Worm (Caenorhabditis elegans) whole organism, L1 larva: ENCODE results near the gene rom-2.

Experiments
- C04F5.9 ChIP-seq: sonication (generic microtip); optimal IDR thresholded peaks from 2 replicates; lab custom pipeline; 2016; ENCODE audit warnings: missing genetic modification characterization, missing compliant biosample characterization
- C16A3.4 ChIP-seq: fragments of 150-350 bp; optimal IDR thresholded peaks from 2 replicates; lab custom pipeline; 2014; ENCODE audit warnings: missing biosample characterization, missing genetic modification characterization
- C34B4.2 ChIP-seq: sonication (generic microtip); optimal IDR thresholded peaks from 2 replicates; lab custom pipeline; 2017; ENCODE audit warnings: mild to moderate bottlenecking, missing genetic modification characterization, missing compliant biosample characterization
- Y116A8C.19 ChIP-seq: sonication (generic microtip); optimal IDR thresholded peaks from 2 replicates; lab custom pipeline; 2016; ENCODE audit warnings: missing compliant biosample characterization, missing genetic modification characterization, borderline replicate concordance
- aha-1 ChIP-seq: fragments of 150-350 bp; optimal IDR thresholded peaks from 2 replicates; lab custom pipeline; 2014; ENCODE audit warnings: missing biosample characterization, missing genetic modification characterization
- ama-1 ChIP-seq: fragments of 150-350 bp; optimal IDR thresholded peaks from 2 replicates; lab custom pipeline; 2014
- blmp-1 ChIP-seq: fragments of 150-350 bp; optimal IDR thresholded peaks from 2 replicates; lab custom pipeline; 2014; ENCODE audit warnings: missing biosample characterization, missing genetic modification characterization
- ceh-63 ChIP-seq: fragments of 200-800 bp; sonication (Bioruptor generic); optimal IDR thresholded peaks from 2 replicates; lab custom pipeline; 2018; ENCODE audit warnings: mild to moderate bottlenecking, missing genetic modification characterization, missing compliant biosample characterization
- ceh-88 ChIP-seq: fragments of 200-800 bp; sonication (Bioruptor generic); IDR thresholded peaks from 2 replicates; pipeline ENCODE4 v1.3.6; 2022; ENCODE audit warnings: missing genetic modification characterization, missing compliant biosample characterization
- ces-1 ChIP-seq: fragments of 150-350 bp; optimal IDR thresholded peaks from 2 replicates; lab custom pipeline; 2014; ENCODE audit warnings: missing biosample characterization, missing genetic modification reagents, missing genetic modification characterization
- dpl-1 ChIP-seq, 3 experiments: fragments of 150-350 bp in 2 of 3; sonication (generic microtip) in 1 of 3; optimal IDR thresholded peaks; 2 replicates each; lab custom pipeline; 2014 to 2017; ENCODE audit warnings: missing biosample characterization in 3 of 3, missing genetic modification characterization in 3 of 3, missing genetic modification reagents in 3 of 3
- dsc-1 ChIP-seq: sonication (generic microtip); optimal IDR thresholded peaks from 2 replicates; lab custom pipeline; 2016; ENCODE audit warnings: mild to moderate bottlenecking, missing genetic modification characterization, missing compliant biosample characterization
- egl-13 ChIP-seq: sonication (generic microtip); optimal IDR thresholded peaks from 2 replicates; lab custom pipeline; 2016; ENCODE audit warnings: missing genotype, missing genetic modification reagents, missing genetic modification characterization, missing compliant biosample characterization
- egl-27 ChIP-seq, 2 experiments: fragments of 150-350 bp in 1 of 2; sonication (generic microtip); optimal IDR thresholded peaks; 3 replicates each; lab custom pipeline; 2017 to 2018; ENCODE audit warnings: missing biosample characterization in 2 of 2, missing genetic modification characterization in 2 of 2, missing genetic modification reagents in 2 of 2
- elt-3 ChIP-seq, 6 experiments: fragments of 150-350 bp in 1 of 6; sonication (generic microtip); optimal IDR thresholded peaks; 2 replicates each; lab custom pipeline; 2017 to 2018; ENCODE audit warnings: missing biosample characterization in 6 of 6, missing genetic modification characterization in 6 of 6, inconsistent platforms in 1 of 6
- fkh-10 ChIP-seq: sonication (generic microtip); optimal IDR thresholded peaks from 2 replicates; lab custom pipeline; 2017; ENCODE audit warnings: missing biosample characterization, missing genetic modification reagents, missing genetic modification characterization
- fkh-8 ChIP-seq: sonication (generic microtip); optimal IDR thresholded peaks from 2 replicates; lab custom pipeline; 2016; ENCODE audit warnings: mild to moderate bottlenecking, missing genetic modification characterization, missing compliant biosample characterization
- hlh-17 ChIP-seq: fragments of 200-800 bp; sonication (Bioruptor generic); optimal IDR thresholded peaks from 2 replicates; lab custom pipeline; 2018; ENCODE audit warnings: missing genetic modification characterization, mild to moderate bottlenecking, missing compliant biosample characterization, moderate library complexity, borderline replicate concordance
- hlh-4 ChIP-seq: sonication (generic microtip); optimal IDR thresholded peaks from 2 replicates; lab custom pipeline; 2016; ENCODE audit warnings: mild to moderate bottlenecking, missing genetic modification characterization, missing compliant biosample characterization
- isw-1 ChIP-seq: fragments of 200-800 bp; sonication (Bioruptor generic); IDR thresholded peaks from 2 replicates; pipeline ENCODE4 v1.3.6; 2022; ENCODE audit warnings: missing genetic modification characterization, missing compliant biosample characterization
- jun-1 ChIP-seq: fragments of 150-350 bp; optimal IDR thresholded peaks from 2 replicates; lab custom pipeline; 2014; ENCODE audit warnings: missing biosample characterization, missing genetic modification reagents, missing genetic modification characterization
- lin-13 ChIP-seq: fragments of 150-350 bp; optimal IDR thresholded peaks from 2 replicates; lab custom pipeline; 2014; ENCODE audit warnings: missing biosample characterization, missing genetic modification reagents, missing genetic modification characterization
- lin-14 ChIP-seq: fragments of 200-800 bp; sonication (Bioruptor generic); optimal IDR thresholded peaks from 2 replicates; lab custom pipeline; 2018; ENCODE audit warnings: mild to moderate bottlenecking, missing genetic modification characterization, moderate library complexity, missing compliant biosample characterization
- lin-39 ChIP-seq: fragments of 150-350 bp; optimal IDR thresholded peaks from 2 replicates; lab custom pipeline; 2014; ENCODE audit warnings: missing biosample characterization, missing genetic modification reagents, missing genetic modification characterization
- mdl-1 ChIP-seq, 2 experiments: fragments of 150-350 bp; optimal IDR thresholded peaks; 2 replicates each; lab custom pipeline; 2014 to 2017; ENCODE audit warnings: missing biosample characterization in 2 of 2, missing genetic modification characterization in 2 of 2, inconsistent platforms in 1 of 2
- mep-1 ChIP-seq: fragments of 150-350 bp; optimal IDR thresholded peaks from 2 replicates; lab custom pipeline; 2014; ENCODE audit warnings: missing biosample characterization, missing genetic modification characterization
- nhr-12 ChIP-seq: sonication (generic microtip); optimal IDR thresholded peaks from 2 replicates; lab custom pipeline; 2017; ENCODE audit warnings: missing biosample characterization, missing genetic modification characterization
- nhr-19 ChIP-seq: fragments of 200-800 bp; sonication (Bioruptor generic); conservative IDR thresholded peaks from 2 replicates; pipeline ENCODE4 v1.3.6; 2022; ENCODE audit warnings: missing genetic modification characterization, missing compliant biosample characterization
- nhr-20 ChIP-seq: sonication (generic microtip); optimal IDR thresholded peaks from 2 replicates; lab custom pipeline; 2016; ENCODE audit warnings: mild to moderate bottlenecking, missing genetic modification characterization, missing compliant biosample characterization
- nhr-237 ChIP-seq: fragments of 150-350 bp; optimal IDR thresholded peaks from 2 replicates; lab custom pipeline; 2014; ENCODE audit warnings: missing biosample characterization, missing genetic modification characterization
- nhr-47 ChIP-seq: sonication (generic microtip); optimal IDR thresholded peaks from 2 replicates; lab custom pipeline; 2016; ENCODE audit warnings: mild to moderate bottlenecking, missing genetic modification characterization, moderate library complexity, missing compliant biosample characterization
- nhr-71 ChIP-seq: sonication (generic microtip); optimal IDR thresholded peaks from 2 replicates; lab custom pipeline; 2016; ENCODE audit warnings: mild to moderate bottlenecking, missing genetic modification characterization, moderate library complexity, missing compliant biosample characterization
- nhr-85 ChIP-seq: sonication (generic microtip); peaks from one replicate; lab custom pipeline; 2016; ENCODE audit warnings: missing genetic modification characterization, inconsistent platforms, missing compliant biosample characterization
- nhr-90 ChIP-seq: sonication (generic microtip); optimal IDR thresholded peaks from 2 replicates; lab custom pipeline; 2016; ENCODE audit warnings: mild to moderate bottlenecking, missing genetic modification characterization, missing compliant biosample characterization; ENCODE audit not compliant: poor library complexity
- pag-3 ChIP-seq: sonication (generic microtip); optimal IDR thresholded peaks from 2 replicates; lab custom pipeline; 2017; ENCODE audit warnings: missing genetic modification characterization, mild to moderate bottlenecking, missing compliant biosample characterization, antibody characterized with exemption, borderline replicate concordance; ENCODE audit not compliant: insufficient read depth
- pax-3 ChIP-seq: fragments of 200-800 bp; sonication (Bioruptor generic); optimal IDR thresholded peaks from 2 replicates; lab custom pipeline; 2018; ENCODE audit warnings: mild to moderate bottlenecking, missing genetic modification characterization, moderate library complexity, missing compliant biosample characterization
- snu-23 ChIP-seq: sonication (generic microtip); optimal IDR thresholded peaks from 2 replicates; lab custom pipeline; 2016; ENCODE audit warnings: missing genetic modification characterization, missing compliant biosample characterization
- sox-4 ChIP-seq: sonication (generic microtip); optimal IDR thresholded peaks from 2 replicates; lab custom pipeline; 2016; ENCODE audit warnings: missing genetic modification characterization, missing compliant biosample characterization
- sptf-1 ChIP-seq: fragments of 150-350 bp; optimal IDR thresholded peaks from 2 replicates; lab custom pipeline; 2014; ENCODE audit warnings: missing biosample characterization, missing genetic modification characterization
- swsn-7 ChIP-seq: sonication (generic microtip); optimal IDR thresholded peaks from 2 replicates; lab custom pipeline; 2016; ENCODE audit warnings: missing genetic modification characterization, missing compliant biosample characterization
- tbx-2 ChIP-seq: sonication (generic microtip); optimal IDR thresholded peaks from 2 replicates; lab custom pipeline; 2016; ENCODE audit warnings: missing genetic modification characterization, missing compliant biosample characterization
- tlp-1 ChIP-seq: fragments of 150-350 bp; optimal IDR thresholded peaks from 2 replicates; lab custom pipeline; 2014; ENCODE audit warnings: missing biosample characterization, missing genetic modification characterization
- unc-130 ChIP-seq: fragments of 150-350 bp; optimal IDR thresholded peaks from 2 replicates; lab custom pipeline; 2017; ENCODE audit warnings: missing biosample characterization, missing genetic modification characterization, inconsistent platforms
- unc-62 ChIP-seq: fragments of 150-350 bp; optimal IDR thresholded peaks from 2 replicates; lab custom pipeline; 2014; ENCODE audit warnings: missing biosample characterization, missing genetic modification reagents, missing genetic modification characterization
- unc-98 ChIP-seq: fragments of 200-800 bp; sonication (Bioruptor generic); IDR thresholded peaks from 2 replicates; pipeline ENCODE4 v1.3.6; 2022; ENCODE audit warnings: missing genetic modification characterization, missing compliant biosample characterization
- xbp-1 ChIP-seq: sonication (generic microtip); optimal IDR thresholded peaks from 2 replicates; lab custom pipeline; 2016; ENCODE audit warnings: missing genetic modification characterization, missing compliant biosample characterization
- ztf-4 ChIP-seq: fragments of 150-350 bp; optimal IDR thresholded peaks from 2 replicates; lab custom pipeline; 2014; ENCODE audit warnings: missing biosample characterization, missing genetic modification characterization

The rom-2 gene

DNA sequence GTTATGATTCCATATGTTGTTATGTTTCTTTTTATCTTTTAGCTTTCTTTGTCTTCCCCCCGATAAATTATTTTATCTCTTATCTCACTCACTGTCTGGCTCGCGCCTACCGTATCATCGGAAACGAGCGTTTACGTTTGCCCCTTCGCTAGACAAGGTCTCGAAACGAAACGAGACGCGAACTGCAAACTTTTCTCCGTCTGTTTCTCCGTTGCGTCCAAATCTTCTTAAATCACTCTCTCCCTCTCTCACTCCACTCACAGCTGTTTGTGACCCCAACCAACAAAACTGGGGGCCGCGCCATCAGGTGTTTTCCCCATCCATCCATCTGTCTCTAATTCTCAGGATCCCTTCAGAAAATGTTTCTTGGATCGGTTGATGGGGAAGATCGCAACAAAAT is 24.7 kb upstream of the rom-2 start (continued):
- TF ChIP-seq blmp-1 (tag; lab: Kevin White, UChicago) = peak; percentile 74
- peak; percentile 20 for TF ChIP-seq xbp-1 (tag; lab: Kevin White, UChicago)
- TF ChIP-seq nhr-85 (tag; lab: Kevin White, UChicago) = peak; percentile 81
- TF ChIP-seq mdl-1 (tag; optimal IDR thresholded peaks at IDR 0.05; lab: Kevin White, UChicago) = peak in 1 of 2 experiments; percentile 46
- TF ChIP-seq tlp-1 (tag; lab: Kevin White, UChicago) = no peak
- TF ChIP-seq pax-3 (tag; lab: Kevin White, UChicago) = no peak
- peak; percentile 80 for TF ChIP-seq lin-14 (GFP tag; lab: Kevin White, UChicago)
- TF ChIP-seq pag-3 (tag; lab: Kevin White, UChicago) = no peak
- peak; percentile 32 for TF ChIP-seq swsn-7 (tag; lab: Kevin White, UChicago)
- no peak for TF ChIP-seq ceh-88 (GFP tag; lab: Robert Waterston, UW)
- peak; percentile 69 for TF ChIP-seq snu-23 (GFP tag; lab: Kevin White, UChicago)
- no peak for TF ChIP-seq hlh-17 (GFP tag; lab: Kevin White, UChicago)
- peak; percentile 30 for TF ChIP-seq nhr-47
- TF ChIP-seq C34B4.2 = no peak

- TF ChIP-seq nhr-12 (no peak), xbp-1 (tag; lab: Kevin White, UChicago) (peak; percentile 77), mep-1 (peak; percentile 95), unc-98 (GFP tag; lab: Robert Waterston, UW) (no peak), ceh-88 (GFP tag; lab: Robert Waterston, UW) (peak; percentile 77), elt-3 (tag; optimal IDR thresholded peaks at IDR 0.05; lab: Kevin White, UChicago) (peak in 4 of 6 experiments; percentile 40 to 75 (median 55)), fkh-8 (peak; percentile 90), C16A3.4 (tag; lab: Kevin White, UChicago) (peak; percentile 84), aha-1 (peak; percentile 41), nhr-20 (tag; lab: Kevin White, UChicago) (peak; percentile 96), hlh-17 (GFP tag; lab: Kevin White, UChicago) (no peak), egl-13 (peak; percentile 51), nhr-237 (tag; lab: Kevin White, UChicago) (peak; percentile 39), tbx-2 (tag; lab: Kevin White, UChicago) (peak; percentile 94), sptf-1 (tag; lab: Kevin White, UChicago) (no peak), C04F5.9 (tag; lab: Kevin White, UChicago) (peak; percentile 25), pag-3 (tag; lab: Kevin White, UChicago) (peak; percentile 57), unc-62 (GFP tag; lab: Kevin White, UChicago) (no peak), ama-1 (lab: Kevin White, UChicago) (no peak), blmp-1 (tag; lab: Kevin White, UChicago) (peak; percentile 81), swsn-7 (tag; lab: Kevin White, UChicago) (peak; percentile 95), ceh-63 (GFP tag; lab: Kevin White, UChicago) (no peak), ztf-4 (tag; lab: Kevin White, UChicago) (peak; percentile 92), nhr-90 (tag; lab: Kevin White, UChicago) (peak; percentile 85), nhr-71 (peak; percentile 98), Y116A8C.19 (tag; lab: Kevin White, UChicago) (no peak), snu-23 (GFP tag; lab: Kevin White, UChicago) (peak; percentile 98), dpl-1 (GFP tag; optimal IDR thresholded peaks at IDR 0.05; lab: Kevin White, UChicago) (peak; percentile 57 to 68 (median 67)), hlh-4 (no peak), nhr-47 (peak; percentile 93), dsc-1 (tag; lab: Kevin White, UChicago) (peak; percentile 95), ces-1 (no peak), lin-13 (GFP tag; lab: Kevin White, UChicago) (peak; percentile 81), lin-39 (peak; percentile 2), nhr-19 (GFP tag; lab: Robert Waterston, UW) (peak; percentile 88), jun-1 (tag; lab: Kevin White, UChicago) (peak; percentile 88), egl-27 (tag; optimal IDR thresholded peaks at IDR 0.05; lab: Kevin White, UChicago) (peak; percentile 67 to 94), fkh-10 (GFP tag; lab: Kevin White, UChicago) (peak; percentile 19), sox-4 (tag; lab: Kevin White, UChicago) (peak; percentile 59), unc-130 (peak; percentile 58), isw-1 (GFP tag; lab: Robert Waterston, UW) (peak; percentile 65), C34B4.2 (no peak), tlp-1 (tag; lab: Kevin White, UChicago) (no peak), lin-14 (GFP tag; lab: Kevin White, UChicago) (peak; percentile 99)
Observed at ce11 chrIII:9619079-9619761, 23.8 kb upstream of the rom-2 start, which contains the start of gene hlh-11. TSS of gene hlh-11 (plus strand) at chrIII:9619711.
